Fruit fly (Drosophila melanogaster) whole organism, embryonic: Measurements from ENCODE around the gene CG1640.
A peak's percentile ranks its signal among the peaks of the same experiment; 100 is the strongest.

Experiments used
- Ada2b ChIP-seq: fragments of 200-800 bp; sonication (Bioruptor generic); IDR thresholded peaks from 2 replicates; pipeline ENCODE4 v1.3.6; 2022; ENCODE audit warnings: missing biosample characterization, missing genetic modification characterization
- Bteb2 ChIP-seq: fragments of 200-800 bp; sonication (Bioruptor generic); optimal IDR thresholded peaks from 2 replicates; lab custom pipeline; 2016; ENCODE audit warnings: missing biosample characterization, missing genetic modification characterization
- CG10209 ChIP-seq: fragments of 200-800 bp; sonication (Bioruptor generic); optimal IDR thresholded peaks from 3 replicates; lab custom pipeline; 2017; ENCODE audit warnings: missing biosample characterization, mild to moderate bottlenecking, missing genetic modification characterization, missing genetic modification reagents
- CG10462 ChIP-seq: fragments of 200-800 bp; sonication (Bioruptor generic); optimal IDR thresholded peaks from 2 replicates; lab custom pipeline; 2016; ENCODE audit warnings: missing biosample characterization, missing genetic modification characterization
- CG11560 ChIP-seq: fragments of 200-800 bp; sonication (Bioruptor generic); IDR thresholded peaks from 3 replicates; pipeline ENCODE4 v1.3.6; 2022; ENCODE audit warnings: missing biosample characterization, missing genetic modification characterization
- CG11696 ChIP-seq: fragments of 200-800 bp; sonication (Bioruptor generic); IDR thresholded peaks from 2 replicates; pipeline ENCODE4 v1.3.6; 2022; ENCODE audit warnings: missing biosample characterization, missing genetic modification characterization
- CG12155 ChIP-seq: fragments of 200-800 bp; sonication (Bioruptor generic); optimal IDR thresholded peaks from 3 replicates; lab custom pipeline; 2016; ENCODE audit warnings: missing biosample characterization, missing genetic modification characterization
- CG12769 ChIP-seq: fragments of 200-800 bp; sonication (Bioruptor generic); optimal IDR thresholded peaks from 2 replicates; lab custom pipeline; 2019; ENCODE audit warnings: missing biosample characterization, mild to moderate bottlenecking, missing genetic modification characterization, moderate library complexity
- CG15514 ChIP-seq: fragments of 200-800 bp; sonication (Bioruptor generic); optimal IDR thresholded peaks from 3 replicates; lab custom pipeline; 2017; ENCODE audit warnings: missing biosample characterization, missing genetic modification characterization, mild to moderate bottlenecking, moderate library complexity, missing genetic modification reagents
- CG15696 ChIP-seq: fragments of 200-800 bp; sonication (Bioruptor generic); optimal IDR thresholded peaks from 2 replicates; lab custom pipeline; 2019; ENCODE audit warnings: missing biosample characterization, mild to moderate bottlenecking, missing genetic modification characterization, moderate library complexity
- CG16815 ChIP-seq: fragments of 200-800 bp; sonication (Bioruptor generic); optimal IDR thresholded peaks from 3 replicates; lab custom pipeline; 2017; ENCODE audit warnings: missing biosample characterization, mild to moderate bottlenecking, missing genetic modification characterization
- CG16863 ChIP-seq: fragments of 200-800 bp; sonication (Bioruptor generic); optimal IDR thresholded peaks from 3 replicates; lab custom pipeline; 2016; ENCODE audit warnings: missing biosample characterization, missing genetic modification characterization
- CG17385 ChIP-seq: fragments of 200-800 bp; sonication (Bioruptor generic); optimal IDR thresholded peaks from 3 replicates; lab custom pipeline; 2018; ENCODE audit warnings: missing biosample characterization, mild to moderate bottlenecking, missing genetic modification characterization
- CG2202 ChIP-seq: fragments of 200-800 bp; sonication (Bioruptor generic); optimal IDR thresholded peaks from 2 replicates; lab custom pipeline; 2018; ENCODE audit warnings: missing biosample characterization, mild to moderate bottlenecking, missing genetic modification characterization
- CG32532 ChIP-seq: fragments of 200-800 bp; sonication (Bioruptor generic); IDR thresholded peaks from 2 replicates; pipeline ENCODE4 v1.3.6; 2022; ENCODE audit warnings: missing biosample characterization, missing genetic modification characterization
- CG34224 ChIP-seq: fragments of 200-800 bp; sonication (Bioruptor generic); IDR thresholded peaks from 3 replicates; pipeline ENCODE4 v1.3.6; 2022; ENCODE audit warnings: missing biosample characterization, missing genetic modification characterization; ENCODE audit not compliant: partially characterized antibody
- CG3838 ChIP-seq: fragments of 200-800 bp; sonication (Bioruptor generic); optimal IDR thresholded peaks from 3 replicates; lab custom pipeline; 2016; ENCODE audit warnings: missing biosample characterization, missing genetic modification characterization
- CG8388 ChIP-seq: fragments of 200-800 bp; sonication (Bioruptor generic); optimal IDR thresholded peaks from 2 replicates; lab custom pipeline; 2019; ENCODE audit warnings: missing biosample characterization, mild to moderate bottlenecking, missing genetic modification characterization, moderate library complexity
- CG8478 ChIP-seq: fragments of >200 bp; optimal IDR thresholded peaks from 2 replicates; lab custom pipeline; 2018
- CG9817 ChIP-seq: fragments of 200-800 bp; sonication (Bioruptor generic); optimal IDR thresholded peaks from 2 replicates; lab custom pipeline; 2018; ENCODE audit warnings: missing biosample characterization, mild to moderate bottlenecking, missing genetic modification characterization, moderate library complexity
- Camta ChIP-seq: fragments of 200-800 bp; sonication (Bioruptor generic); optimal IDR thresholded peaks from 2 replicates; lab custom pipeline; 2016; ENCODE audit warnings: missing biosample characterization, missing genetic modification characterization
- Chrac-16 ChIP-seq: fragments of 200-800 bp; sonication (Bioruptor generic); optimal IDR thresholded peaks from 3 replicates; lab custom pipeline; 2016; ENCODE audit warnings: missing biosample characterization, missing genetic modification characterization
- Dll ChIP-seq: fragments of 200-800 bp; sonication (Bioruptor generic); IDR thresholded peaks from 4 replicates; pipeline ENCODE4 v1.3.6; 2022; ENCODE audit warnings: missing biosample characterization, missing genetic modification characterization; ENCODE audit not compliant: partially characterized antibody
- Elba2 ChIP-seq: fragments of 200-800 bp; sonication (Bioruptor generic); optimal IDR thresholded peaks from 3 replicates; lab custom pipeline; 2016; ENCODE audit warnings: missing biosample characterization, missing genetic modification characterization
- GATAe ChIP-seq: fragments of 200-800 bp; sonication (Bioruptor generic); conservative IDR thresholded peaks from 2 replicates; pipeline ENCODE4 v1.3.6; 2022; ENCODE audit warnings: missing biosample characterization, missing genetic modification characterization
- Hr3 ChIP-seq: fragments of 200-800 bp; sonication (Bioruptor generic); optimal IDR thresholded peaks from 3 replicates; lab custom pipeline; 2016; ENCODE audit warnings: missing biosample characterization, missing genetic modification characterization
- Hr39 ChIP-seq: fragments of >200 bp; optimal IDR thresholded peaks from 2 replicates; lab custom pipeline; 2017
- MESR4 ChIP-seq: fragments of 200-800 bp; sonication (Bioruptor generic); optimal IDR thresholded peaks from 2 replicates; lab custom pipeline; 2018; ENCODE audit warnings: missing biosample characterization, mild to moderate bottlenecking, missing genetic modification characterization, moderate library complexity
- Nf-YC ChIP-seq: fragments of 200-800 bp; optimal IDR thresholded peaks from 3 replicates; lab custom pipeline; 2019; ENCODE audit warnings: missing biosample characterization, mild to moderate bottlenecking, missing genetic modification characterization, moderate library complexity
- Side ChIP-seq: fragments of 200-800 bp; sonication (Bioruptor generic); optimal IDR thresholded peaks from 2 replicates; lab custom pipeline; 2016; ENCODE audit warnings: missing biosample characterization, missing genetic modification characterization
- cas ChIP-seq: fragments of 200-800 bp; sonication (Bioruptor generic); IDR thresholded peaks from 2 replicates; pipeline ENCODE4 v1.3.6; 2022; ENCODE audit warnings: missing biosample characterization, missing genetic modification characterization
- chif ChIP-seq, 2 experiments: fragments of 200-800 bp; sonication (Bioruptor generic); optimal IDR thresholded peaks; 3 replicates each; lab custom pipeline; 2016; ENCODE audit warnings: missing biosample characterization in 2 of 2, missing genetic modification characterization in 2 of 2
- crc ChIP-seq: fragments of 200-800 bp; sonication (Bioruptor generic); optimal IDR thresholded peaks from 2 replicates; lab custom pipeline; 2016; ENCODE audit warnings: missing biosample characterization, missing genetic modification characterization
- crol ChIP-seq: fragments of 200-800 bp; sonication (Bioruptor generic); IDR thresholded peaks from 2 replicates; pipeline ENCODE4 v1.3.6; 2022; ENCODE audit warnings: missing biosample characterization, missing genetic modification characterization
- dati ChIP-seq: fragments of 200-800 bp; sonication (Bioruptor generic); IDR thresholded peaks from 2 replicates; pipeline ENCODE4 v1.3.6; 2022; ENCODE audit warnings: missing biosample characterization, missing genetic modification characterization
- dmrt99B ChIP-seq: fragments of 200-800 bp; sonication (Bioruptor generic); optimal IDR thresholded peaks from 2 replicates; lab custom pipeline; 2018; ENCODE audit warnings: missing biosample characterization, mild to moderate bottlenecking, missing genetic modification characterization, moderate library complexity
- dpn ChIP-seq, 2 experiments: fragments of 200-800 bp; sonication (Bioruptor generic); optimal IDR thresholded peaks; 3 replicates each; lab custom pipeline; 2016; ENCODE audit warnings: missing biosample characterization in 2 of 2, missing genetic modification characterization in 2 of 2
- ewg ChIP-seq: fragments of 200-800 bp; sonication (Bioruptor generic); optimal IDR thresholded peaks from 3 replicates; lab custom pipeline; 2017; ENCODE audit warnings: mild to moderate bottlenecking, missing biosample characterization, missing genetic modification reagents, missing genetic modification characterization
- gce ChIP-seq: fragments of 200-800 bp; sonication (Bioruptor generic); IDR thresholded peaks from 3 replicates; pipeline ENCODE4 v1.3.6; 2022; ENCODE audit warnings: missing biosample characterization, missing genetic modification characterization
- grn ChIP-seq: fragments of 200-800 bp; sonication (Bioruptor generic); optimal IDR thresholded peaks from 3 replicates; lab custom pipeline; 2017; ENCODE audit warnings: missing biosample characterization, missing genetic modification characterization
- hb ChIP-seq: fragments of 200-800 bp; sonication (Bioruptor generic); IDR thresholded peaks from 3 replicates; pipeline ENCODE4 v1.3.6; 2022; ENCODE audit warnings: missing biosample characterization, missing genetic modification characterization; ENCODE audit not compliant: partially characterized antibody
- hbn ChIP-seq: fragments of 200-800 bp; sonication (Bioruptor generic); IDR thresholded peaks from 2 replicates; pipeline ENCODE4 v1.3.6; 2022; ENCODE audit warnings: missing biosample characterization, missing genetic modification characterization; ENCODE audit not compliant: partially characterized antibody
- salm ChIP-seq: fragments of 200-800 bp; sonication (Bioruptor generic); optimal IDR thresholded peaks from 2 replicates; lab custom pipeline; 2018; ENCODE audit warnings: missing biosample characterization, mild to moderate bottlenecking, missing genetic modification characterization
- scrt ChIP-seq: fragments of 200-800 bp; sonication (Bioruptor generic); optimal IDR thresholded peaks from 2 replicates; lab custom pipeline; 2018; ENCODE audit warnings: missing biosample characterization, mild to moderate bottlenecking, missing genetic modification characterization, moderate library complexity
- sim ChIP-seq: fragments of 200-800 bp; sonication (Bioruptor generic); IDR thresholded peaks from 2 replicates; pipeline ENCODE4 v1.3.6; 2022; ENCODE audit warnings: missing biosample characterization, missing genetic modification characterization
- tin ChIP-seq: fragments of 200-800 bp; sonication (Bioruptor generic); optimal IDR thresholded peaks from 3 replicates; lab custom pipeline; 2016; ENCODE audit warnings: missing biosample characterization, missing genetic modification characterization
- twi ChIP-seq: fragments of 200-800 bp; optimal IDR thresholded peaks from 2 replicates; lab custom pipeline; 2019; ENCODE audit warnings: missing biosample characterization, mild to moderate bottlenecking, missing genetic modification characterization, moderate library complexity
- zen ChIP-seq: fragments of 200-800 bp; sonication (Bioruptor generic); optimal IDR thresholded peaks from 3 replicates; lab custom pipeline; 2018; ENCODE audit warnings: missing biosample characterization, mild to moderate bottlenecking, missing genetic modification characterization, moderate library complexity

CG1640 gene

DNA sequence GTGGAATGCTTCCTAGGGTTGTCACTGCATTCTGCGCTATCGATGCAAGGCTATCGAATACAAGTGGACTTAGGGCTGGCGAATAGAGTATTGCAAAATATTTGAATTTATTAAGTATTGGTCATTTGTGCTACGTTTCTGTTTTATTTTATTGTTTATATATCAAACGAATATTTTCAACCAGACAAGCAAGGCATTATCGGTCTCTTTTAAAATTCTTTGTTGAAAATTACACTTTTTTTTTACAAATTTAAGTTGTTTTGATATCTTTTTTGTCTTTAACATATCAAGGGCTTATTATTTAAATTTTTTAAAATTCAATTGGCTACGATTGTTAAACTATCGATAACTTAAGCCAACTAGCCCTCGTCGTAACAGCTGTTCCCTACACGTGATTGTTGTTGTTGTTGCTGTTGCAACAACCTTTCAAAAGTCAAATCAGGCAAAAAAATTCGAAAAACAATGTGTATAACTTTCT is 17.0 kb downstream of the CG1640 start, which contains the start of the genes Ype and CG1662 (continued):
- peak; percentile 80 for TF ChIP-seq Hr3 (GFP tag; lab: Kevin White, UChicago)
- TF ChIP-seq twi (tag; lab: Kevin White, UChicago): peak; percentile 61
- TF ChIP-seq CG16863 (GFP tag; lab: Kevin White, UChicago): peak; percentile 52
- TF ChIP-seq CG10209 (GFP tag; lab: Kevin White, UChicago): peak; percentile 75
- TF ChIP-seq CG15696 (tag; lab: Kevin White, UChicago): peak; percentile 83
- peak; percentile 82 for TF ChIP-seq CG9817 (tag; lab: Kevin White, UChicago)
- TF ChIP-seq Camta (GFP tag; lab: Kevin White, UChicago): peak; percentile 57
- TF ChIP-seq CG3838 (GFP tag; lab: Kevin White, UChicago): peak; percentile 22
- no peak for TF ChIP-seq cas (GFP tag; lab: Robert Waterston, UW)
- peak; percentile 2 for TF ChIP-seq Elba2
- no peak for TF ChIP-seq gce (GFP tag; lab: Robert Waterston, UW)
- no peak for TF ChIP-seq Hr39 (lab: Kevin White, UChicago)
- TF ChIP-seq crol (GFP tag; lab: Robert Waterston, UW): no peak
- peak; percentile 82 for TF ChIP-seq Dll (GFP tag; lab: Robert Waterston, UW)
- peak; percentile 58 for TF ChIP-seq hbn (GFP tag; lab: Robert Waterston, UW)
- peak; percentile 54 for TF ChIP-seq CG8388 (GFP tag; lab: Kevin White, UChicago)
- TF ChIP-seq CG17385: peak; percentile 60
- TF ChIP-seq CG2202 (tag; lab: Kevin White, UChicago): peak; percentile 36
- peak; percentile 62 for TF ChIP-seq CG12155 (GFP tag; lab: Kevin White, UChicago)
- TF ChIP-seq CG10462 (GFP tag; lab: Kevin White, UChicago): peak; percentile 24
- peak; percentile 77 for TF ChIP-seq CG32532 (GFP tag; lab: Robert Waterston, UW)
- TF ChIP-seq CG15514 (GFP tag; lab: Kevin White, UChicago): peak; percentile 68

DNA sequence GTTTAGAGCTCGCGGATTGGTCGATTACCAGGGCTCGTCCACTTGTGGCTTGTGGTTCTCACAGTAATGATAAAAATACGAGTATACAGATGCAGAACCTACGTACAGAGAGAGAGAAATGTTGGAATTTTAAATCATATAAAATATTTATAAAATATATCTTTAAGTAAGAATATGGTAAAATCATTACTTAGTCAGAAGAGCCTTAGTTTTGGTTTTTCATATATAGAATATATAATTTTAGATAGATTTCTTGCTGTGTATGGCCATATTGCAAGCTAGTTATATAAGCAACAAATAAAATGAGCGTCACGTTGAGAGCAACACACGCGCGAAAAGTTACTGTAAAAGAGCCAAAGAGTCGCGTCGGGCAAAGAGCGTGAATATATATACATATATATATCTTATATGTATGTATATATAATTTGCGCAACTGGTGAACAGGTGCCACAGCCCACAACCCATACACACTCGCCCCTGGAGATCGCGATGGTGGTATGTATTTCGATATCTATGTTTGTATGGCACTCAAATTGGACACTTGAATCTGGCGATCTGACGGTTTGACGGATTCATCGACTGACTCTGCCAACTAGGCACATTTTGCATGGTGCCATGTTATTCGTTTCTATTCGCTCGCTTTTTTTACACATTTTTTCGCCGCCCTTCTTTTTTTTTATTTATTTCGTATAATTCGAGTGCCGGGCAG is 20.2 kb downstream of the CG1640 start:
- TF ChIP-seq tin (GFP tag; lab: Kevin White, UChicago) (peak; percentile 7), scrt (peak; percentile 63), chif (GFP tag; optimal IDR thresholded peaks at IDR 0.05; lab: Kevin White, UChicago) (no peak), dpn (GFP tag; optimal IDR thresholded peaks at IDR 0.05; lab: Kevin White, UChicago) (peak in 1 of 2 experiments; percentile 43), CG12769 (no peak), dmrt99B (peak; percentile 66), Hr3 (GFP tag; lab: Kevin White, UChicago) (peak; percentile 14), CG11560 (tag; lab: Robert Waterston, UW) (0 out of 3 replicates have a peak, but pooled peaks have one; percentile 28), grn (GFP tag; lab: Kevin White, UChicago) (no peak), CG8478 (lab: Kevin White, UChicago) (no peak), crc (GFP tag; lab: Kevin White, UChicago) (no peak), CG11696 (0 out of 2 replicates have a peak, but pooled peaks have one; percentile 45), hb (GFP tag; lab: Robert Waterston, UW) (no peak), Ada2b (GFP tag; lab: Robert Waterston, UW) (peak; percentile 68), salm (no peak), ewg (GFP tag; lab: Kevin White, UChicago) (no peak), GATAe (GFP tag; lab: Robert Waterston, UW) (no peak), Bteb2 (GFP tag; lab: Kevin White, UChicago) (no peak), CG34224 (no peak), Side (GFP tag; lab: Kevin White, UChicago) (no peak), CG16815 (peak; percentile 38), zen (peak; percentile 25), MESR4 (no peak), CG32532 (GFP tag; lab: Robert Waterston, UW) (peak; percentile 87), Chrac-16 (peak; percentile 1), dati (GFP tag; lab: Robert Waterston, UW) (no peak), Nf-YC (tag; lab: Kevin White, UChicago) (peak; percentile 81), sim (GFP tag; lab: Robert Waterston, UW) (no peak)
